Worm (Caenorhabditis elegans) whole organism, L1 larva: ENCODE data around the gene F40F8.3.

Experiments used
- lin-14 ChIP-seq: fragments of 200-800 bp; sonication (Bioruptor generic); optimal IDR thresholded peaks from 2 replicates; lab custom pipeline; 2018; ENCODE audit warnings: mild to moderate bottlenecking, missing genetic modification characterization, moderate library complexity, missing compliant biosample characterization
- nhr-90 ChIP-seq: sonication (generic microtip); optimal IDR thresholded peaks from 2 replicates; lab custom pipeline; 2016; ENCODE audit warnings: mild to moderate bottlenecking, missing genetic modification characterization, missing compliant biosample characterization; ENCODE audit not compliant: poor library complexity
- pag-3 ChIP-seq: sonication (generic microtip); optimal IDR thresholded peaks from 2 replicates; lab custom pipeline; 2017; ENCODE audit warnings: missing genetic modification characterization, mild to moderate bottlenecking, missing compliant biosample characterization, antibody characterized with exemption, borderline replicate concordance; ENCODE audit not compliant: insufficient read depth

DNA sequence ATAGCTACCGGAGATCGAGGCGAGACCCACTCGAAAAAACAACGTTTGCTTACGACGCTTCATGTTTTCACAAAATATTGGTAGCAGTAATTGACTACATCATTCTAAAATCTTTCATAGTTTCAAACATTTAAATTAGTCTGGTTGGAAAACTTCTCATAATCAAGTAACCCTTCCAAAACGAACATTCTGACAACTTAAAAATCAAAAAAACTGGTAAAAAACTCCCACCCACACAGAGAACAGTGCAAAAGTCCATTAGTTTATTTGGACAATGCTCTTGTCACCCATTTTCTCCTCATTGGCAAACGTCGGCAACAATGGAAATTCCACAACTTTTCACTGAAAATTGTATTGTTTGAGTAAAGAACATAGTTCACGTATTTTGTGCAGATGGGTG is 48.3 kb downstream of the F40F8.3 start, which contains the start of gene F37H8.6:
- no peak for TF ChIP-seq lin-14 (GFP tag; lab: Kevin White, UChicago)
- TF ChIP-seq nhr-90 (tag; lab: Kevin White, UChicago), result no peak
- no peak for TF ChIP-seq pag-3
